Fruit fly (Drosophila melanogaster): ENCODE results near the gene Nek2.

Nek2 gene

DNA sequence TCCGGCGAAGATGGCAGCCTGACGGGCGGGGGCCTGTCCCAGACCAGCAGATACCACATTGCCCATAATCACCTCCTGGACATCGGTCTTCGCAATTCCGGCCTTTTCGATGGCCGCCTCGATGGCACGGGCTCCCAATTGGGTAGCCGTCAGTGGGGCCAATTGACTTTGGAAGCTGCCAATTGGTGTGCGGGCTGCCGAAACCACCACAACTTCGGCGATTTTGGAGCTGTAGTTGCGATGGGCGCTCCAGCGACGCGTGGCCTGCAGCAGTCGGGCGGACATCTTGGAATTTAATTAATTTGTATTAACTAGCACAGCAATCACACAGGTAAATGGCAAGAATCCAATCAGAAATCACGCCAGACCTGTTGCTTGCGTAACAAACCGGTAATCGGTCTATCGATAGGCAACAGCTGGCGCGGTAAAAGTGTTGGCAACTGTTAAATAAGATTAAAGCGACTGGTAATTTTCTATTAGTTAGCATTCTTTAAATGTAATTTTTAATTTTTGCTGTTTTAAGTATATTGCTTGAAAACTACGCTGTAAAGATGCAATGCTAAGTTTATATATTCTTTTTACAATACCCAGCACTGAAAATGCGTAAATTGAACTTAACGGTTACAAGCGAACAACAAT, 2.9 kb downstream of the Nek2 start, which contains the start of gene Acat1 (continued):
- TF ChIP-seq CG12659 (GFP tag; optimal IDR thresholded peaks at IDR 0.05), result peak; percentile 52
- TF ChIP-seq sr (GFP tag; IDR thresholded peaks at IDR 0.05), result no peak
- TF ChIP-seq schlank (tag; optimal IDR thresholded peaks at IDR 0.05), result no peak
- no peak for TF ChIP-seq CG6272 (GFP tag; IDR thresholded peaks at IDR 0.05)
- TF ChIP-seq ttk (GFP tag; IDR thresholded peaks at IDR 0.05), result peak; percentile 24; the same call in 1 of the 2 replicates
- TF ChIP-seq Xrp1 (GFP tag; IDR thresholded peaks at IDR 0.05), result peak; percentile 83
- TF ChIP-seq CG8388 (GFP tag; optimal IDR thresholded peaks at IDR 0.05), result peak; percentile 35
- peak; percentile 17 for TF ChIP-seq ewg (GFP tag; optimal IDR thresholded peaks at IDR 0.05)
- TF ChIP-seq CG11696 (GFP tag; IDR thresholded peaks at IDR 0.05), result no peak
- TF ChIP-seq CG15601 (tag; optimal IDR thresholded peaks at IDR 0.05), result no peak
- peak; percentile 23 for TF ChIP-seq Spps (tag; optimal IDR thresholded peaks at IDR 0.05)
- TF ChIP-seq nmo (GFP tag; optimal IDR thresholded peaks at IDR 0.05), result peak; percentile 66
- peak; percentile 76; the same call in 1 of the 3 replicates for TF ChIP-seq ken (GFP tag; IDR thresholded peaks at IDR 0.05)
- TF ChIP-seq CG4404 (GFP tag; IDR thresholded peaks at IDR 0.05), result no peak
- TF ChIP-seq CG15269 (tag; optimal IDR thresholded peaks at IDR 0.05), result no peak
- TF ChIP-seq Dip3 (GFP tag; optimal IDR thresholded peaks at IDR 0.05), result peak; percentile 71
- no peak for TF ChIP-seq CG17912 (GFP tag; optimal IDR thresholded peaks at IDR 0.05)
- peak; percentile 51 for TF ChIP-seq dmrt11E (tag; optimal IDR thresholded peaks at IDR 0.05)
- TF ChIP-seq kah (GFP tag; optimal IDR thresholded peaks at IDR 0.05), result peak; percentile 43
- no peak; the same call in 1 of the 2 replicates for TF ChIP-seq ssp (GFP tag; IDR thresholded peaks at IDR 0.05)
- no peak for TF ChIP-seq sim (GFP tag; IDR thresholded peaks at IDR 0.05)
- no peak for TF ChIP-seq trh (GFP tag; optimal IDR thresholded peaks at IDR 0.05)
- peak; percentile 39 for TF ChIP-seq CG10979 (tag; optimal IDR thresholded peaks at IDR 0.05)
- peak; percentile 65 for TF ChIP-seq MESR4 (GFP tag; optimal IDR thresholded peaks at IDR 0.05)
- TF ChIP-seq CG8765 (GFP tag; IDR thresholded peaks at IDR 0.05), result no peak
- no peak for TF ChIP-seq CG9876 (GFP tag; optimal IDR thresholded peaks at IDR 0.05)
- peak; percentile 59 for TF ChIP-seq Hmr (GFP tag; optimal IDR thresholded peaks at IDR 0.05)
- TF ChIP-seq pnt (GFP tag; optimal IDR thresholded peaks at IDR 0.05), result peak; percentile 1
- TF ChIP-seq CG6765 (GFP tag; optimal IDR thresholded peaks at IDR 0.05), result no peak
- peak; percentile 39 for TF ChIP-seq Nf-YB (GFP tag; optimal IDR thresholded peaks at IDR 0.05)
- TF ChIP-seq cwo (GFP tag; optimal IDR thresholded peaks at IDR 0.05), result peak; percentile 32
- no peak for TF ChIP-seq ro (GFP tag; IDR thresholded peaks at IDR 0.05)
- TF ChIP-seq Myb (GFP tag; optimal IDR thresholded peaks at IDR 0.05), result peak; percentile 88
- TF ChIP-seq CG33557 (GFP tag; optimal IDR thresholded peaks at IDR 0.05), result no peak
- peak; percentile 29 for TF ChIP-seq HmgD (GFP tag; optimal IDR thresholded peaks at IDR 0.05)
- peak; percentile 65 for TF ChIP-seq caup (GFP tag; optimal IDR thresholded peaks at IDR 0.05; ENCODE audit: severe bottlenecking)
- no peak for TF ChIP-seq CG14965 (GFP tag; optimal IDR thresholded peaks at IDR 0.05; ENCODE audit: borderline replicate concordance)
- TF ChIP-seq CG18476 (GFP tag; optimal IDR thresholded peaks at IDR 0.05), result peak; percentile 64
- peak; percentile 61 for TF ChIP-seq CG6791 (GFP tag; IDR thresholded peaks at IDR 0.05; ENCODE audit: partially characterized antibody)
- TF ChIP-seq CG5245 (GFP tag; optimal IDR thresholded peaks at IDR 0.05), result peak; percentile 29
- no peak for TF ChIP-seq CG16813 (GFP tag; IDR thresholded peaks at IDR 0.05; ENCODE audit: partially characterized antibody)
- TF ChIP-seq Med (GFP tag), result peak; percentile 94
- TF ChIP-seq CG8478 (optimal IDR thresholded peaks at IDR 0.05), result no peak
- TF ChIP-seq gem (tag; optimal IDR thresholded peaks at IDR 0.05), result no peak
- peak; percentile 50; the same call in 1 of the 3 replicates for TF ChIP-seq otp (GFP tag; IDR thresholded peaks at IDR 0.05)
- no peak for TF ChIP-seq CG5180 (GFP tag; optimal IDR thresholded peaks at IDR 0.05)
- TF ChIP-seq CG16815 (GFP tag; optimal IDR thresholded peaks at IDR 0.05), result peak; percentile 11
- peak; percentile 49 for TF ChIP-seq corto (GFP tag; optimal IDR thresholded peaks at IDR 0.05)
- peak; percentile 18; the same call in 1 of the 2 replicates for TF ChIP-seq CG14014 (GFP tag; IDR thresholded peaks at IDR 0.05)

Data from whole organism, embryonic.